Fruit fly (Drosophila melanogaster): ENCODE data around the gene CycJ.

- peak; percentile 54 for TF ChIP-seq psq (GFP tag; optimal IDR thresholded peaks at IDR 0.05)
- peak; percentile 46 for TF ChIP-seq CG2202 (tag; optimal IDR thresholded peaks at IDR 0.05)
- no peak for TF ChIP-seq danr (GFP tag; IDR thresholded peaks at IDR 0.05)
- peak; percentile 54; the same call in 1 of the 2 replicates for TF ChIP-seq ttk (GFP tag; IDR thresholded peaks at IDR 0.05)
- no peak for TF ChIP-seq vfl (GFP tag; optimal IDR thresholded peaks at IDR 0.05)
- TF ChIP-seq CG31441 (GFP tag; IDR thresholded peaks at IDR 0.05) = peak; percentile 81
- no peak for TF ChIP-seq ERR (GFP tag; optimal IDR thresholded peaks at IDR 0.05)
- TF ChIP-seq CG3065 (GFP tag; optimal IDR thresholded peaks at IDR 0.05) = peak; percentile 14
- no peak for TF ChIP-seq Hr39 (optimal IDR thresholded peaks at IDR 0.05)
Observed at dm6 chr3L:3438473-3438872, 27.8 kb upstream of the CycJ start.
